Worm (Caenorhabditis elegans): ENCODE data around the gene slcr-46.1.
A peak's percentile ranks its signal among the peaks of the same experiment; 100 is the strongest.

slcr-46.1 gene

DNA sequence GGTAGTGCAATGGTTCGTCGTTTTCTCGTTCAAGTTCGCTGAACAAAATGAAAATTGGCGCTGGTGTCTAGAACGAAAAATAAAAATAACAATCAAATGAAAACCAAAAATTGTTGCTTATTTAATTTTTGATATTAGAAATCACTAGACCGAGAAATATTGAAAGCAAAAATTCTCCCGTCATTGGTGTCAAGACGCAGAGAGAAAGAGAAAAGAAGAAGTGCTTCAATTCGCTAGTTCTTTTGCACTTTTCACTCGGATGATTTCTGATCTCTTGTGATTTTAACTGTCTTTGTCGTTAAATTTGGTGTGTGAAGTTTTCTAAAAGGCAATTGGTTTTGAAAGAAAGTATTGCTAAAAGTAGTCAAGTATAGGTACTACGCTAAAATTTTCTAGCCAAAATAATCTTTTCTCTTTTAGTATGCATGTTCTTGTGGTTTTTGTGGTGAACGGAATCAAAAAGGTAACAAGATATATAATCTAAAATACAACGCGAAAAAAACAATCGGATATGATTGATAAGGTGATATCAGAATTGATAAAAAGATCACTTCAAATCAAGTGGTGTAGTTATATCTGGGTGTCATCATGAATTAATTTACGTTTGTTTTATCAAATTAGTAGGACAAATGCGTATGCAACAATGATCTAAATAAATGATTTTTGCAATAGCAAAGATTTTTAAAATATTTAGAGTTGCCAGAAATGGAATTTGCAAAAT is 31.0 kb downstream of the slcr-46.1 start:
- TF ChIP-seq sma-3 (GFP tag; optimal IDR thresholded peaks at IDR 0.05), result no peak
- no peak for TF ChIP-seq unc-39 (tag; optimal IDR thresholded peaks at IDR 0.05)
- no peak for TF ChIP-seq mab-5 (tag; optimal IDR thresholded peaks at IDR 0.05)
- TF ChIP-seq nhr-23 (tag; optimal IDR thresholded peaks at IDR 0.05), result no peak
- no peak for TF ChIP-seq snpc-4 (tag; optimal IDR thresholded peaks at IDR 0.05)
- TF ChIP-seq peb-1 (tag; optimal IDR thresholded peaks at IDR 0.05), result no peak
- peak; percentile 11 for TF ChIP-seq fos-1 (tag; optimal IDR thresholded peaks at IDR 0.05)
- peak; percentile 1 for TF ChIP-seq unc-55 (GFP tag; optimal IDR thresholded peaks at IDR 0.05)
- TF ChIP-seq sem-4 (tag; optimal IDR thresholded peaks at IDR 0.05), result no peak
- peak; percentile 74 for TF ChIP-seq blmp-1 (tag; optimal IDR thresholded peaks at IDR 0.05; ENCODE audit: insufficient read depth)
- no peak for TF ChIP-seq ceh-16 (tag; optimal IDR thresholded peaks at IDR 0.05)
- peak; percentile 75 for TF ChIP-seq sma-9 (GFP tag; optimal IDR thresholded peaks at IDR 0.05)
- no peak for TF ChIP-seq sma-9 (tag; optimal IDR thresholded peaks at IDR 0.05)
- no peak for TF ChIP-seq Y55F3AM.14 (GFP tag; optimal IDR thresholded peaks at IDR 0.05)
- TF ChIP-seq lsy-2 (tag; optimal IDR thresholded peaks at IDR 0.05), result no peak
- no peak for TF ChIP-seq ztf-4 (tag; optimal IDR thresholded peaks at IDR 0.05)
- TF ChIP-seq dmd-4 (tag; optimal IDR thresholded peaks at IDR 0.05), result no peak
- no peak for TF ChIP-seq ztf-1 (GFP tag; conservative IDR thresholded peaks at IDR 0.05)
- no peak for TF ChIP-seq lin-13 (GFP tag; optimal IDR thresholded peaks at IDR 0.05)
- no peak for TF ChIP-seq ztf-11 (tag; optimal IDR thresholded peaks at IDR 0.05)
- TF ChIP-seq nhr-129 (tag; optimal IDR thresholded peaks at IDR 0.05), result peak; percentile 0
- TF ChIP-seq ZK546.5 (tag; optimal IDR thresholded peaks at IDR 0.05), result no peak
- no peak for TF ChIP-seq C34F6.9 (tag; optimal IDR thresholded peaks at IDR 0.05)
- TF ChIP-seq unc-62 (GFP tag; optimal IDR thresholded peaks at IDR 0.05), result no peak
- no peak for TF ChIP-seq skn-1 (tag; optimal IDR thresholded peaks at IDR 0.05)
- no peak for TF ChIP-seq nhr-10 (tag; optimal IDR thresholded peaks at IDR 0.05)
- no peak for TF ChIP-seq mdl-1 (tag; optimal IDR thresholded peaks at IDR 0.05)
- TF ChIP-seq nhr-25 (tag; optimal IDR thresholded peaks at IDR 0.05), result no peak
- no peak for TF ChIP-seq F13H6.1 (tag; optimal IDR thresholded peaks at IDR 0.05)
- TF ChIP-seq nhr-12 (tag; optimal IDR thresholded peaks at IDR 0.05), result no peak
- TF ChIP-seq alr-1 (tag; optimal IDR thresholded peaks at IDR 0.05), result no peak
- no peak for TF ChIP-seq nhr-6 (tag; optimal IDR thresholded peaks at IDR 0.05)
- TF ChIP-seq ama-1 (optimal IDR thresholded peaks at IDR 0.05), result no peak
- TF ChIP-seq elt-1 (tag; optimal IDR thresholded peaks at IDR 0.05), result no peak
- no peak for TF ChIP-seq nhr-237 (tag; optimal IDR thresholded peaks at IDR 0.05)
- no peak for TF ChIP-seq elt-3 (tag; optimal IDR thresholded peaks at IDR 0.05)
- no peak for TF ChIP-seq crh-2 (tag; optimal IDR thresholded peaks at IDR 0.05)
- TF ChIP-seq mbf-1 (tag; optimal IDR thresholded peaks at IDR 0.05), result no peak
- TF ChIP-seq nhr-21 (tag; optimal IDR thresholded peaks at IDR 0.05), result no peak
- TF ChIP-seq gmeb-1 (tag; optimal IDR thresholded peaks at IDR 0.05), result no peak
- no peak for TF ChIP-seq nhr-77 (tag; optimal IDR thresholded peaks at IDR 0.05)
- no peak for TF ChIP-seq nhr-11 (tag; optimal IDR thresholded peaks at IDR 0.05)
- no peak for TF ChIP-seq aly-2 (tag; optimal IDR thresholded peaks at IDR 0.05)
- TF ChIP-seq R02D3.7 (tag; optimal IDR thresholded peaks at IDR 0.05), result no peak

DNA sequence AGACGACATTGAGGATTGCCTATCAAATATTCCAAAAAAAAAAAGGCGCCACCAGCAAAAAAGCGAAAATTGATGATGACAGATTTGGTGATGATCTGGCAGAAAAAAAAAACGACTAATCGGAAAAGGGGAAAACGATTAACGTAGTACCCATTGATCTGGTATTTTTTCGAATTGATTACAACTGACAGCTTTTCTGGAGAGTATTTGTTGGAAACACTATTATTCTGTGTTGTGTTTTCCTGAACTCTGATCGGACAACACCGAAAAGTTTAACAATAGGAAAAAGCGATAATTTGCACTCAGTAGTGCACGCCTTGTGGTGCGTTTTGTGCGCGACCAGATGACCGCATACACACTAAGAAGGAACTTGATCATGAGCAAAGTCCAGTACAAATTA is 32.5 kb downstream of the slcr-46.1 start:
- TF ChIP-seq lsy-2 (tag; optimal IDR thresholded peaks at IDR 0.05) (no peak), F13H6.1 (tag; optimal IDR thresholded peaks at IDR 0.05) (no peak)

ce11 chrX:4667788-4668187 is 35.6 kb downstream of the slcr-46.1 start, which contains the start of gene mfsd-12:
Gene mfsd-12, plus strand, starts transcription at chrX:4668088.
- TF ChIP-seq dmd-4 (tag; optimal IDR thresholded peaks at IDR 0.05), result no peak
- TF ChIP-seq lin-11 (tag; optimal IDR thresholded peaks at IDR 0.05), result no peak

All from whole organism, L2 larva.